Fruit fly (Drosophila melanogaster): ENCODE measurements around the gene TP53INP.

Gene TP53INP

DNA sequence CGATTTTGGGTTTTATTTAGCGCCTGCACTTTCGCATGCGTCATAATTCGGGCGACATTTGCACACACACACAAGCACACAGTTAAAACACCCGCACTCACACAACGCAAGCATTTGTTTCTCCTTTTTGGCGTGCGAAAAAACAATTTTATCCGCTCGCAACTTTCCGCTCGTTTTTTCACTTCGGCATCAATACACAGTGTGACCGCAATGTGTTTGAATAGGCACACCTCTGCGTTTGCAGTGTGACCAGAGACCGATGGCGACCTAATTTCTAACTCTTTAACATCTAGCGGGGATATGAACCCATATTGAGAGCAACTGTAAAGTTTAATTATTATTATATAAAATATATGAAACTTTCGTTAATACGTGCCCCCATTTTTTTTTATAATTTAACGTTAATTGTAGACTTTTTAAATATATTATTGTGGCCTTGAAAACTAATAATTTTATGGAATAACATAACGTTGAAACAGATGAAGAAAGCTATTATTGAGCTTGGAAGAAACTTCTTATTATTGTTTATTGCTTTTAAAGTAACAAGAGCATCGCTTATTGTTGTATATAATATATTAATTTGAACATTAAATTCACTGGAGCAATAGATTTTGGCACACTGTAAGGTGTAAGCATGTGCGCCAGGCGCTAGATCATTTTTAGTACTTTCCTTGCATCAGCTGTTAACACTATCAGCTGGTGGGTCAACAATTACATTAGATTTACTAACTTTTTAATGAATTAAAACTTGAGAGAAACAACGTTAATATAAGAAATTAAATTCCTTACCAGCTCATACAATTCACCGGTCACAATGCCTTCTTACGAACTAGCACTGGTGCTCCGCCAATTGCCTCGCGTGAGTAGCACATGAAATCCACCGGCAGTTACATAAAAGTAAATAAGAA lies 42.6 kb upstream of the TP53INP start, which contains the start of the genes Cip4 and mRpS6 (continued):
- TF ChIP-seq ac (GFP tag; optimal IDR thresholded peaks at IDR 0.05) (peak; percentile 28), CG5180 (GFP tag; optimal IDR thresholded peaks at IDR 0.05) (no peak), caup (GFP tag; optimal IDR thresholded peaks at IDR 0.05; ENCODE audit: severe bottlenecking) (peak; percentile 74), Dad (GFP tag; optimal IDR thresholded peaks at IDR 0.05) (no peak), Hr3 (GFP tag; optimal IDR thresholded peaks at IDR 0.05) (peak; percentile 95), PHDP (tag; optimal IDR thresholded peaks at IDR 0.05) (peak; percentile 84), CG31365 (tag; optimal IDR thresholded peaks at IDR 0.05) (no peak), CG10979 (tag; optimal IDR thresholded peaks at IDR 0.05) (no peak), CG13123 (GFP tag; optimal IDR thresholded peaks at IDR 0.05) (peak; percentile 45), Nf-YB (GFP tag; optimal IDR thresholded peaks at IDR 0.05) (peak; percentile 51), Sox100B (GFP tag; optimal IDR thresholded peaks at IDR 0.05) (peak; percentile 27), CG31441 (GFP tag; IDR thresholded peaks at IDR 0.05) (peak; percentile 72), dpn (GFP tag; optimal IDR thresholded peaks at IDR 0.05) (peak in 1 of 2 experiments; percentile 87), Bteb2 (GFP tag; optimal IDR thresholded peaks at IDR 0.05) (peak; percentile 56), pfk (GFP tag; optimal IDR thresholded peaks at IDR 0.05) (no peak), Nf-YA (GFP tag; IDR thresholded peaks at IDR 0.05) (0 out of 2 replicates have a peak, but pooled peaks have one; percentile 5), MESR4 (GFP tag; optimal IDR thresholded peaks at IDR 0.05) (peak; percentile 57), CG13287 (GFP tag; IDR thresholded peaks at IDR 0.05; ENCODE audit: partially characterized antibody) (peak; percentile 49), CTCF (GFP tag; optimal IDR thresholded peaks at IDR 0.05) (no peak), fd3F (GFP tag; optimal IDR thresholded peaks at IDR 0.05) (peak; percentile 81), Hr78 (GFP tag; optimal IDR thresholded peaks at IDR 0.05) (peak in 1 of 2 experiments; percentile 46), CG13775 (GFP tag; optimal IDR thresholded peaks at IDR 0.05) (peak; percentile 87), jigr1 (GFP tag; IDR thresholded peaks at IDR 0.05) (peak; percentile 53; the same call in 1 of the 3 replicates), cad (GFP tag; optimal IDR thresholded peaks at IDR 0.05) (no peak), CG17361 (GFP tag; IDR thresholded peaks at IDR 0.05) (peak; percentile 38; the same call in 1 of the 3 replicates), CG3847 (GFP tag; IDR thresholded peaks at IDR 0.05) (peak; percentile 82), crc (GFP tag; optimal IDR thresholded peaks at IDR 0.05) (no peak), CG7839 (tag; optimal IDR thresholded peaks at IDR 0.05) (peak; percentile 88), wdn (GFP tag; IDR thresholded peaks at IDR 0.05) (peak; percentile 74), slbo (GFP tag; IDR thresholded peaks at IDR 0.05) (peak; percentile 96), CG14710 (tag; optimal IDR thresholded peaks at IDR 0.05) (peak; percentile 51), hkb (optimal IDR thresholded peaks at IDR 0.05) (no peak), hkb (GFP tag; IDR thresholded peaks at IDR 0.05) (peak; percentile 79), gro (GFP tag; optimal IDR thresholded peaks at IDR 0.05) (peak; percentile 59), NFAT (GFP tag; IDR thresholded peaks at IDR 0.05) (peak; percentile 57; the same call in 1 of the 2 replicates), CG10147 (GFP tag; optimal IDR thresholded peaks at IDR 0.05) (no peak), zfh1 (GFP tag; IDR thresholded peaks at IDR 0.05) (peak; percentile 76)

DNA sequence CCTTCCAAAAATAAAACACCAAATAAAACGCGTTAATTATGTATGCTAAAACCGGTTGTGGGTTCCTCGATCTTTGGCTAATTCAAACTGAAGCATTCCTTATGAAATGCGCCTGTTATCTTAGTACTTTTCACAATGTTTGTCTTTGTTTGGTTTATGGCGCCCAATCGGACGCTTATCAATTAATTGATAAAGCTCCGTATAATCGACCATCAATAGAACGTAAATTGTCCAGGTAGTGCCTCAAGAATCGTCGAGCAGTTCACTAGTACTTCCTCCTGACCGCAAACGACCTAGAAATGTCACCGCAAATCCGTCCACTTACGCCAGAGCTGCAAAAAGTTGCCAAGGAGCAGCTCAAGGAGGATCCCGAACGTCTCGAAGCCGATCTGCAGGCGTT lies 41.5 kb upstream of the TP53INP start, which contains the start of gene CG33514:
TSS of gene CG33514 (plus strand) at position 238 of the 400 bp plus-strand sequence.
- TF ChIP-seq Doc2 (GFP tag; IDR thresholded peaks at IDR 0.05) (no peak), grn (GFP tag; optimal IDR thresholded peaks at IDR 0.05) (peak; percentile 46), Ets65A (GFP tag) (no peak), CG15601 (tag; optimal IDR thresholded peaks at IDR 0.05) (no peak), gce (GFP tag; IDR thresholded peaks at IDR 0.05) (no peak), mirr (GFP tag; optimal IDR thresholded peaks at IDR 0.05) (peak; percentile 2), chm (GFP tag; IDR thresholded peaks at IDR 0.05) (0 out of 2 replicates have a peak, but pooled peaks have one; percentile 3), Med (GFP tag) (peak; percentile 25), Hr3 (GFP tag; optimal IDR thresholded peaks at IDR 0.05) (no peak), sug (tag; optimal IDR thresholded peaks at IDR 0.05) (peak; percentile 77), corto (GFP tag; optimal IDR thresholded peaks at IDR 0.05) (no peak), CG6813 (GFP tag; optimal IDR thresholded peaks at IDR 0.05) (no peak), exex (tag; optimal IDR thresholded peaks at IDR 0.05) (peak; percentile 94), CG1647 (GFP tag; optimal IDR thresholded peaks at IDR 0.05) (no peak), sim (GFP tag; IDR thresholded peaks at IDR 0.05) (no peak)
